Fruit fly (Drosophila melanogaster) whole organism, adult: Measurements from ENCODE around the gene Ir85a.

ENCODE experiments used
- CG7045 ChIP-seq: fragments of 200-800 bp; sonication (Bioruptor generic); optimal IDR thresholded peaks from 2 replicates; lab custom pipeline; 2017; ENCODE audit warnings: missing biosample characterization, mild to moderate bottlenecking, missing genetic modification characterization
- Mnt ChIP-seq: fragments of 200-800 bp; sonication (Bioruptor generic); optimal IDR thresholded peaks from 2 replicates; lab custom pipeline; 2016; ENCODE audit warnings: missing biosample characterization, mild to moderate bottlenecking, missing genetic modification characterization
- pad ChIP-seq: fragments of 200-800 bp; sonication (Bioruptor generic); optimal IDR thresholded peaks from 3 replicates; lab custom pipeline; 2017; ENCODE audit warnings: missing biosample characterization, missing genetic modification characterization, mild to moderate bottlenecking, moderate library complexity, missing genetic modification reagents

DNA sequence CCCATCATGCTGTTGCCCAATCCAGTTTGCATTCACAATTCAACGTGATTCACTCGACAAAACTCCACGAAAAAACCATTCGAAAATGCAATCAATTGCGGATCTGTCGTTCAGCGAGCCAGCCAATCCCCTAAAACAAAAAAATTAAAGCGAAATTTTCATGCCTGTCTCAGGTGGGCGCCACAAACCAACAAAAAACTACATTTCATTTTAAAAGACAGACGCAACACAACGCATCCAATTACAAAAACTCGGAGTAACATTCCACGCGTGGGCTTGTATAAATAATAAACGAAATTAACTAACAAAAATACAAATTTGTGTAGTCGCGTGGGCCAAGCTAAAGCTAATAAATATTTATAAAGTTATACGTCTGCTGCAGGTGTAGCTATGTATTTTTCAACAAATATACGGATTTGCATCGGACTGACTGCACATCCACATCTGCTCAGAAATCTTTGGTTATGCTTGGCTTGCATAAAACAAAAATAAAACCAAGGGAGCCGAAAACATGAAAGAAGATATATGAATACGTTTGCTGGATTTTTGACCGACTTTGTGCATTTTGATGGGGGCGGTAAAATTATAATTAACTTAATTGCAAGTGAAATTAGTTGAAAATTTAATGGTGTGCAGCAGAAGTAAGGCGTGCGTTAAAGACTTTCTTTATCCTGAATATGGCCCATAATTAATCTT, 49.6 kb downstream of the Ir85a start:
- TF ChIP-seq pad (GFP tag; lab: Kevin White, UChicago), result no peak
- no peak for TF ChIP-seq Mnt (GFP tag; lab: Kevin White, UChicago)
- TF ChIP-seq CG7045 (GFP tag; lab: Kevin White, UChicago), result no peak
